Fruit fly (Drosophila melanogaster) whole organism, embryonic: ENCODE data around the gene CG32985.

Experiments used
- Aef1 ChIP-seq: fragments of 200-800 bp; sonication (Bioruptor generic); IDR thresholded peaks from 3 replicates; pipeline ENCODE4 v1.3.6; 2022; ENCODE audit warnings: missing biosample characterization, missing genetic modification characterization
- B-H2 ChIP-seq: fragments of 200-800 bp; sonication (Bioruptor generic); optimal IDR thresholded peaks from 2 replicates; lab custom pipeline; 2018; ENCODE audit warnings: missing biosample characterization, mild to moderate bottlenecking, missing genetic modification characterization
- C15 ChIP-seq: fragments of 200-800 bp; sonication (Bioruptor generic); IDR thresholded peaks from 3 replicates; pipeline ENCODE4 v1.3.6; 2022; ENCODE audit warnings: missing biosample characterization, missing genetic modification characterization
- CG10654 ChIP-seq: fragments of 200-800 bp; sonication (Bioruptor generic); optimal IDR thresholded peaks from 2 replicates; lab custom pipeline; 2016; ENCODE audit warnings: missing biosample characterization, missing genetic modification characterization
- CG10959 ChIP-seq: fragments of 200-800 bp; sonication (Bioruptor generic); IDR thresholded peaks from 2 replicates; pipeline ENCODE4 v1.3.6; 2022; ENCODE audit warnings: missing biosample characterization, missing genetic modification characterization
- CG12071 ChIP-seq: fragments of 200-800 bp; sonication (Bioruptor generic); optimal IDR thresholded peaks from 3 replicates; lab custom pipeline; 2018; ENCODE audit warnings: missing biosample characterization, mild to moderate bottlenecking, missing genetic modification characterization
- CG12236 ChIP-seq: fragments of 200-800 bp; sonication (Bioruptor generic); optimal IDR thresholded peaks from 2 replicates; lab custom pipeline; 2016; ENCODE audit warnings: missing biosample characterization, missing genetic modification characterization
- CG12769 ChIP-seq: fragments of 200-800 bp; sonication (Bioruptor generic); optimal IDR thresholded peaks from 2 replicates; lab custom pipeline; 2019; ENCODE audit warnings: missing biosample characterization, mild to moderate bottlenecking, missing genetic modification characterization, moderate library complexity
- CG14860 ChIP-seq: fragments of 200-800 bp; sonication (Bioruptor generic); IDR thresholded peaks from 3 replicates; pipeline ENCODE4 v1.3.6; 2022; ENCODE audit warnings: missing biosample characterization, missing genetic modification characterization; ENCODE audit not compliant: partially characterized antibody
- CG15479 ChIP-seq: fragments of 200-800 bp; sonication (Bioruptor generic); optimal IDR thresholded peaks from 3 replicates; lab custom pipeline; 2019; ENCODE audit warnings: missing biosample characterization, mild to moderate bottlenecking, missing genetic modification characterization, moderate library complexity
- CG15601 ChIP-seq: fragments of 200-800 bp; sonication (Bioruptor generic); optimal IDR thresholded peaks from 3 replicates; lab custom pipeline; 2019; ENCODE audit warnings: missing biosample characterization, mild to moderate bottlenecking, missing genetic modification characterization, moderate library complexity
- CG1603 ChIP-seq: fragments of 200-800 bp; sonication (Bioruptor generic); optimal IDR thresholded peaks from 2 replicates; lab custom pipeline; 2019; ENCODE audit warnings: missing biosample characterization, mild to moderate bottlenecking, missing genetic modification characterization, moderate library complexity
- CG16863 ChIP-seq: fragments of 200-800 bp; sonication (Bioruptor generic); optimal IDR thresholded peaks from 3 replicates; lab custom pipeline; 2016; ENCODE audit warnings: missing biosample characterization, missing genetic modification characterization
- CG2202 ChIP-seq: fragments of 200-800 bp; sonication (Bioruptor generic); optimal IDR thresholded peaks from 2 replicates; lab custom pipeline; 2018; ENCODE audit warnings: missing biosample characterization, mild to moderate bottlenecking, missing genetic modification characterization
- CG3407 ChIP-seq: fragments of 200-800 bp; sonication (Bioruptor generic); optimal IDR thresholded peaks from 2 replicates; lab custom pipeline; 2018; ENCODE audit warnings: missing biosample characterization, mild to moderate bottlenecking, missing genetic modification characterization
- CG34224 ChIP-seq: fragments of 200-800 bp; sonication (Bioruptor generic); IDR thresholded peaks from 3 replicates; pipeline ENCODE4 v1.3.6; 2022; ENCODE audit warnings: missing biosample characterization, missing genetic modification characterization; ENCODE audit not compliant: partially characterized antibody
- CG3847 ChIP-seq: fragments of 200-800 bp; sonication (Bioruptor generic); IDR thresholded peaks from 2 replicates; pipeline ENCODE4 v1.3.6; 2022; ENCODE audit warnings: missing biosample characterization, missing genetic modification characterization
- CG5245 ChIP-seq: fragments of 200-800 bp; sonication (Bioruptor generic); optimal IDR thresholded peaks from 3 replicates; lab custom pipeline; 2016; ENCODE audit warnings: missing biosample characterization, missing genetic modification characterization
- CG6689 ChIP-seq: fragments of 200-800 bp; sonication (Bioruptor generic); IDR thresholded peaks from 2 replicates; pipeline ENCODE4 v1.3.6; 2022; ENCODE audit warnings: missing biosample characterization, missing genetic modification characterization
- CG8478 ChIP-seq: fragments of >200 bp; optimal IDR thresholded peaks from 2 replicates; lab custom pipeline; 2018
- CG9215 ChIP-seq: fragments of 200-800 bp; sonication (Bioruptor generic); IDR thresholded peaks from 2 replicates; pipeline ENCODE4 v1.3.6; 2022; ENCODE audit warnings: missing biosample characterization, missing genetic modification characterization
- CTCF ChIP-seq: fragments of 200-800 bp; sonication (Bioruptor generic); optimal IDR thresholded peaks from 2 replicates; lab custom pipeline; 2017; ENCODE audit warnings: missing biosample characterization, mild to moderate bottlenecking, missing genetic modification characterization, moderate library complexity
- Fer2 ChIP-seq: fragments of 200-800 bp; sonication (Bioruptor generic); optimal IDR thresholded peaks from 2 replicates; lab custom pipeline; 2018; ENCODE audit warnings: missing biosample characterization, mild to moderate bottlenecking, missing genetic modification characterization, moderate library complexity
- Gug ChIP-seq: fragments of 200-800 bp; sonication (Bioruptor generic); IDR thresholded peaks from 4 replicates; pipeline ENCODE4 v1.3.6; 2022; ENCODE audit warnings: missing biosample characterization, missing genetic modification characterization
- Hey ChIP-seq: fragments of 200-800 bp; sonication (Bioruptor generic); optimal IDR thresholded peaks from 3 replicates; lab custom pipeline; 2018; ENCODE audit warnings: missing biosample characterization, mild to moderate bottlenecking, missing genetic modification characterization
- Jarid2 ChIP-seq: fragments of 200-800 bp; sonication (Bioruptor generic); optimal IDR thresholded peaks from 3 replicates; lab custom pipeline; 2017; ENCODE audit warnings: mild to moderate bottlenecking, missing biosample characterization, missing genetic modification reagents, missing genetic modification characterization
- Mes4 ChIP-seq: fragments of 200-800 bp; sonication (Bioruptor generic); optimal IDR thresholded peaks from 2 replicates; lab custom pipeline; 2016; ENCODE audit warnings: missing biosample characterization, missing genetic modification characterization
- NfI ChIP-seq: fragments of 200-800 bp; sonication (Bioruptor generic); optimal IDR thresholded peaks from 3 replicates; lab custom pipeline; 2018; ENCODE audit warnings: missing biosample characterization, mild to moderate bottlenecking, missing genetic modification characterization, moderate library complexity
- PHDP ChIP-seq: fragments of 200-800 bp; sonication (Bioruptor generic); optimal IDR thresholded peaks from 3 replicates; lab custom pipeline; 2018; ENCODE audit warnings: missing biosample characterization, mild to moderate bottlenecking, missing genetic modification characterization, moderate library complexity
- Rx ChIP-seq: fragments of 200-800 bp; sonication (Bioruptor generic); IDR thresholded peaks from 2 replicates; pipeline ENCODE4 v1.3.6; 2022; ENCODE audit warnings: missing biosample characterization, missing genetic modification characterization
- Side ChIP-seq: fragments of 200-800 bp; sonication (Bioruptor generic); optimal IDR thresholded peaks from 2 replicates; lab custom pipeline; 2016; ENCODE audit warnings: missing biosample characterization, missing genetic modification characterization
- Taf1 ChIP-seq: fragments of 200-800 bp; sonication (Bioruptor generic); IDR thresholded peaks from 2 replicates; pipeline ENCODE4 v1.3.6; 2022; ENCODE audit warnings: missing biosample characterization, missing genetic modification characterization
- Trl ChIP-seq, 3 experiments: fragments of >200 bp in 2 of 3; fragments of 200-800 bp in 1 of 3; sonication (Bioruptor generic) in 1 of 3; optimal IDR thresholded peaks; 2 replicates in 1 of 3; 3 replicates in 2 of 3; lab custom pipeline; 2016 to 2017; ENCODE audit warnings: missing biosample characterization in 1 of 3, missing genetic modification characterization in 1 of 3
- ap ChIP-seq: fragments of 200-800 bp; sonication (Bioruptor generic); IDR thresholded peaks from 2 replicates; pipeline ENCODE4 v1.3.6; 2022; ENCODE audit warnings: missing biosample characterization, missing genetic modification characterization
- bsh ChIP-seq, 2 experiments: fragments of 200-800 bp; sonication (Bioruptor generic); optimal IDR thresholded peaks; 2 replicates each; lab custom pipeline; 2017 to 2018; ENCODE audit warnings: mild to moderate bottlenecking in 2 of 2, missing biosample characterization in 2 of 2, missing genetic modification characterization in 2 of 2, moderate library complexity in 1 of 2
- cad ChIP-seq: fragments of >200 bp; optimal IDR thresholded peaks from 2 replicates; lab custom pipeline; 2017; ENCODE audit warnings: missing biosample characterization, missing genetic modification characterization
- ftz-f1 ChIP-seq: fragments of 200-800 bp; sonication (Bioruptor generic); optimal IDR thresholded peaks from 2 replicates; lab custom pipeline; 2016; ENCODE audit warnings: missing biosample characterization, missing genetic modification characterization
- gce ChIP-seq: fragments of 200-800 bp; sonication (Bioruptor generic); IDR thresholded peaks from 3 replicates; pipeline ENCODE4 v1.3.6; 2022; ENCODE audit warnings: missing biosample characterization, missing genetic modification characterization
- kah ChIP-seq: fragments of 200-800 bp; sonication (Bioruptor generic); optimal IDR thresholded peaks from 2 replicates; lab custom pipeline; 2018; ENCODE audit warnings: missing biosample characterization, mild to moderate bottlenecking, missing genetic modification characterization
- lilli ChIP-seq: fragments of 200-800 bp; sonication (Bioruptor generic); optimal IDR thresholded peaks from 3 replicates; lab custom pipeline; 2016; ENCODE audit warnings: missing biosample characterization, missing genetic modification characterization
- oc ChIP-seq: fragments of 200-800 bp; sonication (Bioruptor generic); optimal IDR thresholded peaks from 2 replicates; lab custom pipeline; 2018; ENCODE audit warnings: missing biosample characterization, mild to moderate bottlenecking, missing genetic modification characterization, moderate library complexity
- odd ChIP-seq: fragments of 200-800 bp; sonication (Bioruptor generic); optimal IDR thresholded peaks from 2 replicates; lab custom pipeline; 2017; ENCODE audit warnings: missing biosample characterization, mild to moderate bottlenecking, missing genetic modification characterization
- ranshi ChIP-seq: fragments of 200-800 bp; sonication (Bioruptor generic); IDR thresholded peaks from 2 replicates; pipeline ENCODE4 v1.3.6; 2022; ENCODE audit warnings: missing biosample characterization, missing genetic modification characterization
- row ChIP-seq: fragments of 200-800 bp; sonication (Bioruptor generic); IDR thresholded peaks from 3 replicates; pipeline ENCODE4 v1.3.6; 2022; ENCODE audit warnings: missing biosample characterization, missing genetic modification characterization
- slou ChIP-seq: fragments of 200-800 bp; sonication (Bioruptor generic); optimal IDR thresholded peaks from 3 replicates; lab custom pipeline; 2016; ENCODE audit warnings: missing biosample characterization, missing genetic modification characterization
- sob ChIP-seq: fragments of 200-800 bp; sonication (Bioruptor generic); IDR thresholded peaks from 2 replicates; pipeline ENCODE4 v1.3.6; 2022; ENCODE audit warnings: missing biosample characterization, missing genetic modification characterization
- toy ChIP-seq: fragments of 200-800 bp; sonication (Bioruptor generic); IDR thresholded peaks from 2 replicates; pipeline ENCODE4 v1.3.6; 2022; ENCODE audit warnings: missing biosample characterization, missing genetic modification characterization
- tx ChIP-seq: fragments of 200-800 bp; sonication (Bioruptor generic); optimal IDR thresholded peaks from 2 replicates; lab custom pipeline; 2016; ENCODE audit warnings: missing biosample characterization, missing genetic modification characterization
- unpg ChIP-seq: fragments of 200-800 bp; sonication (Bioruptor generic); optimal IDR thresholded peaks from 3 replicates; lab custom pipeline; 2018; ENCODE audit warnings: missing biosample characterization, mild to moderate bottlenecking, missing genetic modification characterization, moderate library complexity
- vfl ChIP-seq: fragments of 200-800 bp; sonication (Bioruptor generic); optimal IDR thresholded peaks from 2 replicates; lab custom pipeline; 2016; ENCODE audit warnings: missing biosample characterization, missing genetic modification characterization

The CG32985 gene

dm6 chr2L:8941736-8942337 is 20.5 kb upstream of the CG32985 start, which contains the start of gene Argl (continued):
- TF ChIP-seq slou (GFP tag; lab: Kevin White, UChicago) (no peak), row (GFP tag; lab: Robert Waterston, UW) (peak; percentile 31; the same call in 1 of the 3 replicates), kah (GFP tag; lab: Kevin White, UChicago) (no peak), Taf1 (GFP tag; lab: Robert Waterston, UW) (no peak), ranshi (GFP tag; lab: Robert Waterston, UW) (no peak), B-H2 (GFP tag; lab: Kevin White, UChicago) (no peak)

- TF ChIP-seq CG14860 (GFP tag; lab: Robert Waterston, UW) (peak; percentile 93), Gug (GFP tag; lab: Robert Waterston, UW) (no peak), unpg (GFP tag; lab: Kevin White, UChicago) (no peak), Side (GFP tag; lab: Kevin White, UChicago) (no peak), NfI (GFP tag; lab: Kevin White, UChicago) (no peak), CG15479 (GFP tag; lab: Kevin White, UChicago) (no peak), CG15601 (tag; lab: Kevin White, UChicago) (no peak), CG34224 (GFP tag; lab: Robert Waterston, UW) (peak; percentile 85), odd (GFP tag; lab: Kevin White, UChicago) (no peak), CG10654 (GFP tag; lab: Kevin White, UChicago) (no peak), CG12769 (tag; lab: Kevin White, UChicago) (peak; percentile 14), CG6689 (GFP tag; lab: Robert Waterston, UW) (no peak), C15 (GFP tag; lab: Robert Waterston, UW) (no peak), CG8478 (no peak), CG9215 (GFP tag; lab: Robert Waterston, UW) (no peak), toy (no peak), Jarid2 (no peak), CTCF (GFP tag; lab: Kevin White, UChicago) (peak; percentile 31), PHDP (tag; lab: Kevin White, UChicago) (peak; percentile 15), ftz-f1 (no peak), CG5245 (GFP tag; lab: Kevin White, UChicago) (no peak), Trl (optimal IDR thresholded peaks at IDR 0.05; lab: Kevin White, UChicago) (no peak), Trl (GFP tag; optimal IDR thresholded peaks at IDR 0.05; lab: Kevin White, UChicago) (no peak), Aef1 (GFP tag; lab: Robert Waterston, UW) (no peak), CG12071 (GFP tag; lab: Kevin White, UChicago) (no peak), Hey (tag; lab: Kevin White, UChicago) (no peak), gce (GFP tag; lab: Robert Waterston, UW) (no peak), CG3847 (GFP tag; lab: Robert Waterston, UW) (no peak), oc (tag; lab: Kevin White, UChicago) (peak; percentile 4), bsh (GFP tag; optimal IDR thresholded peaks at IDR 0.05; lab: Kevin White, UChicago) (no peak), CG3407 (GFP tag; lab: Kevin White, UChicago) (no peak), CG2202 (tag; lab: Kevin White, UChicago) (no peak), CG16863 (GFP tag; lab: Kevin White, UChicago) (no peak), tx (GFP tag; lab: Kevin White, UChicago) (no peak), cad (GFP tag; lab: Kevin White, UChicago) (no peak), ap (GFP tag; lab: Robert Waterston, UW) (no peak), CG10959 (no peak), vfl (no peak), lilli (GFP tag; lab: Kevin White, UChicago) (peak; percentile 32), sob (GFP tag; lab: Robert Waterston, UW) (0 out of 2 replicates have a peak, but pooled peaks have one; percentile 30), CG12236 (GFP tag; lab: Kevin White, UChicago) (no peak), CG1603 (tag; lab: Kevin White, UChicago) (peak; percentile 71), Rx (GFP tag; lab: Robert Waterston, UW) (no peak), Fer2 (tag; lab: Kevin White, UChicago) (no peak), Mes4 (GFP tag; lab: Kevin White, UChicago) (no peak)
Observed at dm6 chr2L:8943110-8943509, 19.2 kb upstream of the CG32985 start, which contains the start of gene CG9515. Gene CG9515, minus strand, starts transcription at chr2L:8943257.
